Fruit fly (Drosophila melanogaster): ENCODE data around the gene Helz.

- TF ChIP-seq kay (GFP tag; ENCODE audit: borderline replicate concordance) (no peak), CG11617 (GFP tag; optimal IDR thresholded peaks at IDR 0.05) (peak; percentile 56), Crg-1 (GFP tag; optimal IDR thresholded peaks at IDR 0.05) (peak; percentile 17), CG1620 (GFP tag; optimal IDR thresholded peaks at IDR 0.05) (peak; percentile 25), CG5204 (GFP tag; optimal IDR thresholded peaks at IDR 0.05) (peak; percentile 69)
These were observed 4.8 kb upstream of the Helz start for dm6 chr3L:14784949-14785408.

All from whole organism, adult.